Worm (Caenorhabditis elegans) whole organism, L4 larva: Measurements from ENCODE around the gene grl-22.

ENCODE experiments used
- F49E8.2 ChIP-seq: sonication (generic microtip); optimal IDR thresholded peaks from 2 replicates; lab custom pipeline; 2016; ENCODE audit warnings: missing compliant biosample characterization, mild to moderate bottlenecking, missing genetic modification characterization, borderline replicate concordance
- Y48G9A.11 ChIP-seq: fragments of 200-800 bp; sonication (Bioruptor generic); IDR thresholded peaks from 2 replicates; pipeline ENCODE4 v1.3.6; 2022; ENCODE audit warnings: missing genetic modification reagents, missing genetic modification characterization, missing compliant biosample characterization
- ZK337.2 ChIP-seq: fragments of 200-800 bp; sonication (Bioruptor generic); IDR thresholded peaks from 2 replicates; pipeline ENCODE4 v1.3.6; 2022; ENCODE audit warnings: missing genetic modification reagents, missing genetic modification characterization, missing compliant biosample characterization
- aha-1 ChIP-seq: fragments of 150-350 bp; peaks from one replicate; lab custom pipeline; 2014; ENCODE audit warnings: missing biosample characterization, missing genetic modification characterization
- attf-4 ChIP-seq: sonication (generic microtip); optimal IDR thresholded peaks from 3 replicates; lab custom pipeline; 2017; ENCODE audit warnings: missing biosample characterization, missing genetic modification characterization
- ceh-20 ChIP-seq: fragments of 200-800 bp; sonication (Bioruptor generic); IDR thresholded peaks from 2 replicates; pipeline ENCODE4 v1.3.6; 2022; ENCODE audit warnings: missing genetic modification reagents, missing genetic modification characterization, missing compliant biosample characterization
- ceh-28 ChIP-seq: fragments of 150-350 bp; optimal IDR thresholded peaks from 2 replicates; lab custom pipeline; 2014; ENCODE audit warnings: missing biosample characterization, missing genetic modification reagents, missing genetic modification characterization
- ceh-82 ChIP-seq: sonication (generic microtip); optimal IDR thresholded peaks from 2 replicates; lab custom pipeline; 2017; ENCODE audit warnings: missing biosample characterization, missing genetic modification characterization
- dpl-1 ChIP-seq: fragments of 150-350 bp; optimal IDR thresholded peaks from 2 replicates; lab custom pipeline; 2014; ENCODE audit warnings: missing biosample characterization, missing genetic modification reagents, missing genetic modification characterization
- dve-1 ChIP-seq: sonication (generic microtip); optimal IDR thresholded peaks from 2 replicates; lab custom pipeline; 2017; ENCODE audit warnings: antibody characterized with exemption, mild to moderate bottlenecking, missing genetic modification characterization, missing compliant biosample characterization; ENCODE audit not compliant: insufficient read depth
- egl-43 ChIP-seq: fragments of 200-800 bp; sonication (Bioruptor generic); IDR thresholded peaks from 2 replicates; pipeline ENCODE4 v1.3.6; 2022; ENCODE audit warnings: missing genetic modification reagents, missing genetic modification characterization, missing compliant biosample characterization
- hlh-30 ChIP-seq: sonication (generic microtip); optimal IDR thresholded peaks from 2 replicates; lab custom pipeline; 2017; ENCODE audit warnings: antibody characterized with exemption, mild to moderate bottlenecking, missing genetic modification characterization, missing compliant biosample characterization; ENCODE audit not compliant: insufficient read depth
- lim-7 ChIP-seq: fragments of 200-800 bp; sonication (Bioruptor generic); IDR thresholded peaks from 2 replicates; pipeline ENCODE4 v1.3.6; 2022; ENCODE audit warnings: missing genetic modification characterization, missing compliant biosample characterization
- lin-38 ChIP-seq: fragments of 200-800 bp; sonication (Bioruptor generic); IDR thresholded peaks from 2 replicates; pipeline ENCODE4 v1.3.6; 2022; ENCODE audit warnings: missing genetic modification reagents, missing genetic modification characterization, missing compliant biosample characterization
- lsy-2 ChIP-seq, 2 experiments: fragments of 150-350 bp in 1 of 2; sonication (generic microtip) in 1 of 2; optimal IDR thresholded peaks; 2 replicates each; lab custom pipeline; 2014 to 2017; ENCODE audit warnings: missing biosample characterization in 2 of 2, missing genetic modification characterization in 2 of 2
- madf-9 ChIP-seq: fragments of 200-800 bp; sonication (Bioruptor generic); conservative IDR thresholded peaks from 2 replicates; pipeline ENCODE4 v1.3.6; 2022; ENCODE audit warnings: missing genetic modification reagents, missing genetic modification characterization, missing compliant biosample characterization
- mep-1 ChIP-seq: fragments of 150-350 bp; sonication (generic microtip); optimal IDR thresholded peaks from 3 replicates; lab custom pipeline; 2014; ENCODE audit warnings: missing biosample characterization, missing genetic modification characterization
- mes-2 ChIP-seq: sonication (generic microtip); optimal IDR thresholded peaks from 2 replicates; lab custom pipeline; 2016; ENCODE audit warnings: missing genotype, mild to moderate bottlenecking, missing genetic modification characterization, missing compliant biosample characterization; ENCODE audit not compliant: poor library complexity, severe bottlenecking
- mxl-3 ChIP-seq: fragments of 200-800 bp; sonication (Bioruptor generic); optimal IDR thresholded peaks from 2 replicates; lab custom pipeline; 2018; ENCODE audit warnings: mild to moderate bottlenecking, missing genetic modification characterization, missing compliant biosample characterization
- nhr-10 ChIP-seq: fragments of 150-350 bp; optimal IDR thresholded peaks from 2 replicates; lab custom pipeline; 2014; ENCODE audit warnings: missing biosample characterization, missing genetic modification characterization
- nhr-102 ChIP-seq: sonication (generic microtip); optimal IDR thresholded peaks from 2 replicates; lab custom pipeline; 2016; ENCODE audit warnings: mild to moderate bottlenecking, missing genetic modification characterization, moderate library complexity, missing compliant biosample characterization
- nhr-11 ChIP-seq: fragments of 150-350 bp; optimal IDR thresholded peaks from 2 replicates; lab custom pipeline; 2014; ENCODE audit warnings: missing biosample characterization, missing genetic modification characterization
- nhr-237 ChIP-seq: sonication (generic microtip); optimal IDR thresholded peaks from 2 replicates; lab custom pipeline; 2017; ENCODE audit warnings: missing biosample characterization, missing genetic modification characterization
- nhr-28 ChIP-seq: fragments of 150-350 bp; optimal IDR thresholded peaks from 2 replicates; lab custom pipeline; 2014; ENCODE audit warnings: missing biosample characterization, missing genetic modification characterization
- nhr-41 ChIP-seq: fragments of 200-800 bp; sonication (Bioruptor generic); IDR thresholded peaks from 2 replicates; pipeline ENCODE4 v1.3.6; 2022; ENCODE audit warnings: missing genetic modification reagents, missing genetic modification characterization, missing compliant biosample characterization
- nhr-42 ChIP-seq: fragments of 200-800 bp; sonication (Bioruptor generic); IDR thresholded peaks from 2 replicates; pipeline ENCODE4 v1.3.6; 2022; ENCODE audit warnings: missing genetic modification characterization, missing compliant biosample characterization
- nhr-6 ChIP-seq: fragments of 150-350 bp; optimal IDR thresholded peaks from 2 replicates; lab custom pipeline; 2014; ENCODE audit warnings: missing biosample characterization, missing genetic modification characterization
- nhr-77 ChIP-seq: fragments of 150-350 bp; optimal IDR thresholded peaks from 2 replicates; lab custom pipeline; 2014; ENCODE audit warnings: missing biosample characterization, missing genetic modification characterization
- pqm-1 ChIP-seq: sonication (generic microtip); optimal IDR thresholded peaks from 2 replicates; lab custom pipeline; 2017; ENCODE audit warnings: missing biosample characterization, missing genetic modification characterization
- snpc-1.2 ChIP-seq: fragments of 200-800 bp; sonication (Bioruptor generic); IDR thresholded peaks from 2 replicates; pipeline ENCODE4 v1.3.6; 2022; ENCODE audit warnings: missing genetic modification reagents, missing genetic modification characterization, missing compliant biosample characterization
- vab-7 ChIP-seq: fragments of 200-800 bp; sonication (Bioruptor generic); IDR thresholded peaks from 2 replicates; pipeline ENCODE4 v1.3.6; 2022; ENCODE audit warnings: missing genetic modification reagents, missing genetic modification characterization, missing compliant biosample characterization
- zfp-2 ChIP-seq: sonication (generic microtip); optimal IDR thresholded peaks from 2 replicates; lab custom pipeline; 2016; ENCODE audit warnings: mild to moderate bottlenecking, missing genetic modification characterization, missing compliant biosample characterization
- zip-2 ChIP-seq: fragments of 150-350 bp; optimal IDR thresholded peaks from 2 replicates; lab custom pipeline; 2014; ENCODE audit warnings: missing biosample characterization, missing genetic modification characterization

Gene grl-22

DNA sequence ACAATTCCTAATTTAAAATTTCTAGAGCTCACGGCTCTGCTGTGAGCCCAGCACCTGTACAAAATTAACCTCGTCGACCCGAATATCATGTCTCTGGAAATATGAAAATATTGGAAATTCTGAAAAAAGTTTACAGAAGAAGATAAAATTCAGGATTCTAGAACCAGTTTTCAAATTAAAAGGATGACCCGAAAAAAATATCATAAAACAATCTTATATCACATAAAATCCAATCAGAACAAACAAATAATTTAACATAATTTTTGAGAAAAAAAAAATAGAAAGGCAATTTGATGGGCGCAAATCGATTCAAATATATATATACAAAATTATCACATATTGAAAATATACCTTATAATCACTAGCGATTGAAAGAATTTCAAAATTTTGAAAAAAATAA, 28.5 kb downstream of the grl-22 start, which contains the start of gene Y32H12A.7:
Gene Y32H12A.7, minus strand, starts transcription at position 101 of the 400 bp plus-strand sequence.
- no peak for TF ChIP-seq ceh-82 (tag; lab: Kevin White, UChicago)
- peak; percentile 72 for TF ChIP-seq aha-1 (tag; lab: Kevin White, UChicago)
- no peak for TF ChIP-seq hlh-30 (tag; lab: Kevin White, UChicago)
- TF ChIP-seq F49E8.2 = no peak
- TF ChIP-seq nhr-42 (GFP tag; lab: Robert Waterston, UW) = no peak
- TF ChIP-seq nhr-102 = no peak

DNA sequence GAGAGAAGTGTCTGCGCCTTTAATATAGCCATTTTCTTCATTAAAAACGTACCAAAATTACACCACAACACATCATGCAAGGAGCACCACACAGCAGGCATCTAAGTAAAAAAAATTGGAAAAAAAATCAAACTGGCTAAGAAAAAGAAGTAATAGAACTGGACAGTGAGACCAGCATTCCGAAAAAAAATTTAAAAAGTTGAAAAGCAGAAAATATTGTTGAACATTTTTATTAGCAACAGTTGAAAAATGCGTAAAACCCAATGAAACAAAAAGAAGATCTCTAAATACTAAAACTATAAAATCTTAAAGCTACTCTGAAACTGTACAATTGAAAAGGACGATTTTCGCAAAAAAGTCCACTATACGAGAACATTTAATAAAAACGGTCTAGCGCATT, 31.7 kb downstream of the grl-22 start, which contains the start of gene Y32H12A.6:
Gene Y32H12A.6, minus strand, starts transcription at position 101 of the 400 bp plus-strand sequence.
- TF ChIP-seq madf-9 (no peak), F49E8.2 (no peak), mxl-3 (GFP tag; lab: Kevin White, UChicago) (no peak), nhr-77 (tag; lab: Kevin White, UChicago) (no peak), zfp-2 (tag; lab: Kevin White, UChicago) (no peak), ceh-20 (GFP tag; lab: Robert Waterston, UW) (no peak), ceh-28 (no peak), zip-2 (tag; lab: Kevin White, UChicago) (no peak), nhr-237 (no peak), nhr-6 (tag; lab: Kevin White, UChicago) (no peak), vab-7 (GFP tag; lab: Robert Waterston, UW) (no peak)

DNA sequence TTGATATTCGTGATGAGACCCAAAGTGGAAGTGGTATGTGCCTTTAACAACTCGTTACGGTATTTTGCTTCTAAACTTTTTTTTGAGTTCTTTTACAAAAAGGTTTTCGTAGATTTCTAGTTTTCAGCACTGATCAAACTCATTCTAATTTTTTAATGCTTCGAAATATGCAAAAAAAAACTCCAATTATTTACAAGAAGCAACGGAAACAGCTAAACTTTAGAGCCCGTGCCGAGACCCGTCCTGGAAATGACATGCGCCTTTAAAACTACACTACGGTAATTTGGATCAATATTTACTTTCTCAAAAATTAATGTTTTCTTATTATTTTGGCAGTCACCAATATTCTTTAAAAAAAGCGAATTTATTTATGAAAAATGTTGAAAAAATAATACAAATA, 33.3 kb downstream of the grl-22 start:
- TF ChIP-seq snpc-1.2 (GFP tag; lab: Robert Waterston, UW) (0 out of 2 replicates have a peak, but pooled peaks have one; percentile 40), nhr-10 (tag; lab: Kevin White, UChicago) (no peak), lim-7 (GFP tag; lab: Robert Waterston, UW) (no peak), nhr-237 (no peak), Y48G9A.11 (GFP tag; lab: Robert Waterston, UW) (0 out of 2 replicates have a peak, but pooled peaks have one; percentile 10), ZK337.2 (no peak), lsy-2 (tag; optimal IDR thresholded peaks at IDR 0.05; lab: Kevin White, UChicago) (peak in 1 of 2 experiments; percentile 10), F49E8.2 (peak; percentile 73)

DNA sequence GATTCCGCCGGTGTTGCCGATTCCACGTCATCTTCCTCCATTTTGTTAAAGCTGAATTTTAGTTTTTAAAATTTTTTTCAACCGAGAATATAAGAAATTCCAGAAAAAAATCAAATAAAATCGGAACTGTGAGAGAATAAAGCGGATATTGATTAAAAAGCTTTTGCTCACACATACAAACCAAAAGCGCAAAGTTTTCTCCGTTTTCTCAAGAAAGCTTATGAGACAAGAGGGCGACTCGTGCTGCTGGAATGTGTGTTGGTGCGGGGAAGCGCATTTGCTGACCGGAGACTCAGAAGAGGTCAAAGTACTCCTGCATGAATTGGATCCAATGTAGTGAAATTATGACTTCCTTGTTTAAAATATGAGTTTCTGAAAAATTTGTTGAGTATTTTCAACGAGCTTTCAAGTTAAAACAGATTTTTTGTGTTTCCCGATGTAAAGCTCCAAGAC, 33.9 kb downstream of the grl-22 start, which contains the start of gene paqr-2:
Gene paqr-2, minus strand, starts transcription at position 51 of the 453 bp plus-strand sequence.
- TF ChIP-seq pqm-1 (peak; percentile 51), lin-38 (peak; percentile 62), nhr-28 (peak; percentile 66), attf-4 (tag; lab: Kevin White, UChicago) (no peak), vab-7 (GFP tag; lab: Robert Waterston, UW) (no peak), dpl-1 (GFP tag; lab: Kevin White, UChicago) (peak; percentile 27), egl-43 (0 out of 2 replicates have a peak, but pooled peaks have one; percentile 45), hlh-30 (tag; lab: Kevin White, UChicago) (peak; percentile 83), nhr-41 (GFP tag; lab: Robert Waterston, UW) (no peak), lim-7 (GFP tag; lab: Robert Waterston, UW) (0 out of 2 replicates have a peak, but pooled peaks have one; percentile 48), mep-1 (tag; lab: Kevin White, UChicago) (peak; percentile 35), mxl-3 (GFP tag; lab: Kevin White, UChicago) (peak; percentile 41), lsy-2 (tag; optimal IDR thresholded peaks at IDR 0.05; lab: Kevin White, UChicago) (peak in 1 of 2 experiments; percentile 32), dve-1 (tag; lab: Kevin White, UChicago) (peak; percentile 27), nhr-77 (tag; lab: Kevin White, UChicago) (no peak), mes-2 (tag; lab: Kevin White, UChicago) (peak; percentile 53), nhr-11 (tag; lab: Kevin White, UChicago) (peak; percentile 21)
